Worm (Caenorhabditis elegans) whole organism, L1 larva: ENCODE measurements around the gene best-22.
"Not testable (repeated sequence)": the region's sequence is repeated elsewhere in the genome, so short reads cannot be mapped to it uniquely, and the experiment has no call there.

Experiments used
- C34B4.2 ChIP-seq: sonication (generic microtip); optimal IDR thresholded peaks from 2 replicates; lab custom pipeline; 2017; ENCODE audit warnings: mild to moderate bottlenecking, missing genetic modification characterization, missing compliant biosample characterization
- F16B12.6 ChIP-seq: fragments of 150-350 bp; optimal IDR thresholded peaks from 2 replicates; lab custom pipeline; 2014; ENCODE audit warnings: missing biosample characterization, missing genetic modification characterization
- Y116A8C.19 ChIP-seq: sonication (generic microtip); optimal IDR thresholded peaks from 2 replicates; lab custom pipeline; 2016; ENCODE audit warnings: missing compliant biosample characterization, missing genetic modification characterization, borderline replicate concordance
- aha-1 ChIP-seq: fragments of 150-350 bp; optimal IDR thresholded peaks from 2 replicates; lab custom pipeline; 2014; ENCODE audit warnings: missing biosample characterization, missing genetic modification characterization
- blmp-1 ChIP-seq: fragments of 150-350 bp; optimal IDR thresholded peaks from 2 replicates; lab custom pipeline; 2014; ENCODE audit warnings: missing biosample characterization, missing genetic modification characterization
- dpl-1 ChIP-seq, 3 experiments: fragments of 150-350 bp in 2 of 3; sonication (generic microtip) in 1 of 3; optimal IDR thresholded peaks; 2 replicates each; lab custom pipeline; 2014 to 2017; ENCODE audit warnings: missing biosample characterization in 3 of 3, missing genetic modification characterization in 3 of 3, missing genetic modification reagents in 3 of 3
- efl-1 ChIP-seq, 4 experiments: fragments of 150-350 bp; optimal IDR thresholded peaks in 3 of 4; peaks in 1 of 4; 1 replicate in 1 of 4; 2 replicates in 3 of 4; lab custom pipeline; 2014; ENCODE audit warnings: missing biosample characterization in 2 of 4, missing genetic modification characterization in 2 of 4, missing genetic modification reagents in 2 of 4
- efl-3 ChIP-seq: fragments of 200-800 bp; sonication (Bioruptor generic); optimal IDR thresholded peaks from 2 replicates; lab custom pipeline; 2018; ENCODE audit warnings: mild to moderate bottlenecking, missing genetic modification characterization, missing compliant biosample characterization
- fkh-4 ChIP-seq: sonication (generic microtip); optimal IDR thresholded peaks from 2 replicates; lab custom pipeline; 2016; ENCODE audit warnings: missing compliant biosample characterization, missing genetic modification characterization, borderline replicate concordance
- grh-1 ChIP-seq: fragments of 200-800 bp; sonication (Bioruptor generic); IDR thresholded peaks from 2 replicates; pipeline ENCODE4 v1.3.6; 2022; ENCODE audit warnings: missing genetic modification reagents, missing genetic modification characterization, missing compliant biosample characterization
- hlh-4 ChIP-seq: sonication (generic microtip); optimal IDR thresholded peaks from 2 replicates; lab custom pipeline; 2016; ENCODE audit warnings: mild to moderate bottlenecking, missing genetic modification characterization, missing compliant biosample characterization
- lin-14 ChIP-seq: fragments of 200-800 bp; sonication (Bioruptor generic); optimal IDR thresholded peaks from 2 replicates; lab custom pipeline; 2018; ENCODE audit warnings: mild to moderate bottlenecking, missing genetic modification characterization, moderate library complexity, missing compliant biosample characterization
- lin-15B ChIP-seq: fragments of 150-350 bp; sonication (generic microtip); optimal IDR thresholded peaks from 3 replicates; lab custom pipeline; 2014; ENCODE audit warnings: missing biosample characterization, missing genetic modification characterization
- lin-35 ChIP-seq, 2 experiments: fragments of 150-350 bp; optimal IDR thresholded peaks; 2 replicates each; lab custom pipeline; 2014; ENCODE audit warnings: missing biosample characterization in 2 of 2, missing genetic modification characterization in 2 of 2, missing genetic modification reagents in 2 of 2
- lsy-2 ChIP-seq, 2 experiments: fragments of 150-350 bp; optimal IDR thresholded peaks; 2 replicates each; lab custom pipeline; 2014; ENCODE audit warnings: missing biosample characterization in 2 of 2, missing genetic modification characterization in 2 of 2
- mef-2 ChIP-seq: fragments of 150-350 bp; optimal IDR thresholded peaks from 2 replicates; lab custom pipeline; 2014; ENCODE audit warnings: missing biosample characterization, missing genetic modification characterization
- mep-1 ChIP-seq: fragments of 150-350 bp; optimal IDR thresholded peaks from 2 replicates; lab custom pipeline; 2014; ENCODE audit warnings: missing biosample characterization, missing genetic modification characterization
- nhr-11 ChIP-seq: fragments of 150-350 bp; optimal IDR thresholded peaks from 2 replicates; lab custom pipeline; 2014; ENCODE audit warnings: missing biosample characterization, missing genetic modification characterization
- nhr-19 ChIP-seq: fragments of 200-800 bp; sonication (Bioruptor generic); conservative IDR thresholded peaks from 2 replicates; pipeline ENCODE4 v1.3.6; 2022; ENCODE audit warnings: missing genetic modification characterization, missing compliant biosample characterization
- nhr-47 ChIP-seq: sonication (generic microtip); optimal IDR thresholded peaks from 2 replicates; lab custom pipeline; 2016; ENCODE audit warnings: mild to moderate bottlenecking, missing genetic modification characterization, moderate library complexity, missing compliant biosample characterization
- nhr-71 ChIP-seq: sonication (generic microtip); optimal IDR thresholded peaks from 2 replicates; lab custom pipeline; 2016; ENCODE audit warnings: mild to moderate bottlenecking, missing genetic modification characterization, moderate library complexity, missing compliant biosample characterization
- nhr-76 ChIP-seq: sonication (generic microtip); optimal IDR thresholded peaks from 2 replicates; lab custom pipeline; 2017; ENCODE audit warnings: missing biosample characterization, missing genetic modification characterization
- nhr-77 ChIP-seq: fragments of 150-350 bp; optimal IDR thresholded peaks from 2 replicates; lab custom pipeline; 2014; ENCODE audit warnings: missing biosample characterization, missing genetic modification characterization
- nhr-90 ChIP-seq: sonication (generic microtip); optimal IDR thresholded peaks from 2 replicates; lab custom pipeline; 2016; ENCODE audit warnings: mild to moderate bottlenecking, missing genetic modification characterization, missing compliant biosample characterization; ENCODE audit not compliant: poor library complexity
- pqm-1 ChIP-seq: sonication (generic microtip); optimal IDR thresholded peaks from 3 replicates; lab custom pipeline; 2017; ENCODE audit warnings: missing biosample characterization, missing genetic modification characterization
- rnt-1 ChIP-seq: sonication (generic microtip); optimal IDR thresholded peaks from 2 replicates; lab custom pipeline; 2016; ENCODE audit warnings: mild to moderate bottlenecking, missing genetic modification characterization, moderate library complexity, missing compliant biosample characterization
- skn-1 ChIP-seq: fragments of 150-350 bp; optimal IDR thresholded peaks from 2 replicates; lab custom pipeline; 2014; ENCODE audit warnings: missing biosample characterization, missing genetic modification characterization
- snpc-4 ChIP-seq: fragments of 150-350 bp; optimal IDR thresholded peaks from 2 replicates; lab custom pipeline; 2014; ENCODE audit warnings: missing biosample characterization, missing genetic modification characterization
- sox-4 ChIP-seq: sonication (generic microtip); optimal IDR thresholded peaks from 2 replicates; lab custom pipeline; 2016; ENCODE audit warnings: missing genetic modification characterization, missing compliant biosample characterization
- swsn-7 ChIP-seq: sonication (generic microtip); optimal IDR thresholded peaks from 2 replicates; lab custom pipeline; 2016; ENCODE audit warnings: missing genetic modification characterization, missing compliant biosample characterization
- tbx-2 ChIP-seq: sonication (generic microtip); optimal IDR thresholded peaks from 2 replicates; lab custom pipeline; 2016; ENCODE audit warnings: missing genetic modification characterization, missing compliant biosample characterization
- unc-86 ChIP-seq: sonication (generic microtip); optimal IDR thresholded peaks from 2 replicates; lab custom pipeline; 2016; ENCODE audit warnings: missing genetic modification characterization, missing compliant biosample characterization
- xbp-1 ChIP-seq: sonication (generic microtip); optimal IDR thresholded peaks from 2 replicates; lab custom pipeline; 2016; ENCODE audit warnings: missing genetic modification characterization, missing compliant biosample characterization
- zag-1 ChIP-seq: fragments of 150-350 bp; optimal IDR thresholded peaks from 2 replicates; lab custom pipeline; 2014; ENCODE audit warnings: missing biosample characterization, missing genetic modification characterization
- ztf-11 ChIP-seq, 2 experiments: sonication (generic microtip); optimal IDR thresholded peaks; 2 replicates each; lab custom pipeline; 2016 to 2017; ENCODE audit warnings: missing genetic modification characterization in 2 of 2, missing biosample characterization in 1 of 2, missing compliant biosample characterization in 1 of 2

Gene best-22

DNA sequence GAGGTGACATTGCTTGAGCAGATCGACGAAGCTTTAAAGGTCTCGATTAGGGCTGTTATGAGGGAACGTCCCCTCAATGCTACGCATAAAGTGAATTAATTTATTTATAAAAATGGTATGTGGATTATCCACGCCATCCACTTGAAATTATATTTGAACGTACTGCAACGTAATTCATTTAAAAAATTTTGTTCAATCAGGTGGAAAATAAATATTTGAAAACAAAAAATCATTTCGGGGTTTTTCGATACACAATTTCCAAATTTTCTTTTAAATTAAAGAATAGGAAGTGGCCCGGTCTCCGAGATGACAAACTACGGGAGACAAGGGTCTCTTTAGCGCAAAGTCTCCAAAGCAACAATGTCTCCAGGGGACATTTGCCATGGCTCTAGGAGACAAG lies 38.1 kb upstream of the best-22 start, which contains the start of gene oac-58:
TSS of gene oac-58 (minus strand) at position 101 of the 400 bp plus-strand sequence.
- no peak for TF ChIP-seq efl-1 (optimal IDR thresholded peaks at IDR 0.05; lab: Kevin White, UChicago)
- TF ChIP-seq efl-1 (GFP tag; optimal IDR thresholded peaks at IDR 0.05 in 1 of 2; lab: Kevin White, UChicago), result peak in 1 of 2 experiments; percentile 33
- TF ChIP-seq nhr-77, result no peak
- TF ChIP-seq fkh-4 (tag; lab: Kevin White, UChicago), result no peak
- TF ChIP-seq unc-86 (tag; lab: Kevin White, UChicago), result no peak

DNA sequence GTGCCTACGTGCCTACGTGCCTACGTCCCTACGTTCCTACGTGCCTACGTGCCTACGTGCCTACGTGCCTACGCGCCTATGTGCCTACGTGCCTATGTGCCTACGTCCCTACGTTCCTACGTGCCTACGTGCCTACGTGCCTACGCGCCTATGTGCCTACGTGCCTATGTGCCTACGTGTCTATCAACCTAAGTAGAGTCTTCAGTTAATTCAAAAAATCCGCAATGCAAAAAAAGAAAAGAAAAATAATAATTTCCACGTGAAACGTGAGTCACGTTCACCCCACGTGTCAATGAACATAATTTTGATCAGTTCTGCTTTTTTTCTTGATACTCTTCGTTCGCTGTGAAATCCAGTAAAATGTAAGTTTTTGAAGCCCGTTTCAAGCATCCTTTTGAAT lies 22.8 kb upstream of the best-22 start, which contains the start of gene F19B6.3:
TSS of gene F19B6.3 (plus strand) at position 301 of the 400 bp plus-strand sequence.
- TF ChIP-seq lin-15B (tag; lab: Kevin White, UChicago); lin-35 (GFP tag; optimal IDR thresholded peaks at IDR 0.05; lab: Kevin White, UChicago); aha-1 (tag; lab: Kevin White, UChicago): not testable (repeated sequence)

DNA sequence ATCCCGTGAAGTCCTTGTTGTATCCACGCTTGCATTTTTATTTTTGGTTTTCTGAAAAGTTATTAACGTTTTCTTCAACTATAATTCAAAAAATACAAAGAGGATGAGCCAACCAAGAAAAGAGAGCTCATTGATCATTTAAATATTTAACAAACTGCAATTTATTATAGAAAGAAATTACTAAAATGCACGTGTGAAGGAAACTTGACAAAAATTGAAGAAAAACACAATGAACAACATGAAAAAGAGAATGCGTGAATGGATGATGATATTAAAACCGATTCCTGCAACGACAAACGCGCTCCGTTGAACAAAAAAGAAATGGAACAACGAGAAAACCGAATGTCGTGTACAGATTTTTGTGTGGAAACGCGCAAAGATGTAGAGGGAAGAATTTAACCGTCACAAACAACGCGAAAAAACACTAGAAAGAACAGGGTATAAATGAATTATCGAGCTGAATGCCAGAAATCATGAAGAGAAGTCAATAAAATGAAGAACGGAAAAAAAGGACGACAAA lies 18.8 kb upstream of the best-22 start, which contains the start of gene ufd-1:
TSS of gene ufd-1 (minus strand) at position 51 of the 520 bp plus-strand sequence.
- TF ChIP-seq nhr-76 (tag; lab: Kevin White, UChicago) (no peak), xbp-1 (tag; lab: Kevin White, UChicago) (no peak), dpl-1 (GFP tag; optimal IDR thresholded peaks at IDR 0.05; lab: Kevin White, UChicago) (peak in 1 of 3 experiments; percentile 42), ztf-11 (tag; optimal IDR thresholded peaks at IDR 0.05; lab: Kevin White, UChicago) (no peak), skn-1 (tag; lab: Kevin White, UChicago) (peak; percentile 56), lin-35 (GFP tag; optimal IDR thresholded peaks at IDR 0.05; lab: Kevin White, UChicago) (peak in 1 of 2 experiments; percentile 40), mef-2 (tag; lab: Kevin White, UChicago) (no peak), efl-1 (optimal IDR thresholded peaks at IDR 0.05; lab: Kevin White, UChicago) (no peak), efl-1 (GFP tag; optimal IDR thresholded peaks at IDR 0.05 in 1 of 2; lab: Kevin White, UChicago) (peak in 1 of 2 experiments; percentile 11), lsy-2 (tag; optimal IDR thresholded peaks at IDR 0.05; lab: Kevin White, UChicago) (peak in 1 of 2 experiments; percentile 0), blmp-1 (tag; lab: Kevin White, UChicago) (peak; percentile 70), snpc-4 (no peak)

DNA sequence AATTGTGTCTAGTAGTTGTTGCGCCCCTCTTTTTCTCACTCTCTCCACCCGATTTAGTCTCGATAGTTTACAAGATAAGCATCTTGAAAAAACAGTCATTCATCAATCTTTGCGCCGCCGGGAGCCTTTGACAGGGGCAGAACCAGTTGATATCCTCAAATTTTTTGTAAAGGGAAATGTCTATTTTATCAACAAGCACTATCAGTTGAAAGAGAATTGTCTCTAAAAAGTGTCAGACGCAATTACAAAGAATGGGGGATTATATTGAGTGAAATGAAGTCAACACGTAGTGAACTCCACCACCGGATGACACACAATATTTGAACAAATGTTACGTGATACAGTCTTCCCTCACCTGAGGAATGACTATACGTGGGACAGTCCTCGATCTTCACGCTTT lies 15.6 kb upstream of the best-22 start:
- TF ChIP-seq nhr-11 (tag; lab: Kevin White, UChicago) (no peak), blmp-1 (tag; lab: Kevin White, UChicago) (peak; percentile 12), lin-14 (GFP tag; lab: Kevin White, UChicago) (peak; percentile 16), efl-1 (optimal IDR thresholded peaks at IDR 0.05; lab: Kevin White, UChicago) (no peak), efl-1 (GFP tag; optimal IDR thresholded peaks at IDR 0.05 in 1 of 2; lab: Kevin White, UChicago) (peak in 1 of 2 experiments; percentile 90), swsn-7 (tag; lab: Kevin White, UChicago) (no peak)

DNA sequence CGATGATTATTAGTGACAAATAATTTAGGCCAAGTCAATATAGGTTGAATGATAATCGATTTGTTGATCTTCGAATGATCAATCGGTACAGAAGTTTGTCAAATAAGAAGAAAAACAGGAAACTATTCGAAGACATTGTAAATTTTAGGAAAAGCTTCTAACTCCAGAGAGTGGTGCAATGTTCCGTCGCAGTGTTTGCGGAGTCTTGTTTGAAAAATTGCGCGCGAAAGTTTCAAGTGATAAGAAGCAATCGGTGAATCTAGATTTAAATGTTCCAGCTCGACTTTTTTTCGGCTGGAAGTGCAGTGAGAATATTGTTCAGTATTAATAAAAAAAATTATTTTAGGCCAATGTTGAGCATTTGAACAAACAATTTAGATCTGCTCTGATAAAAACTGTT lies 15.0 kb upstream of the best-22 start:
- TF ChIP-seq nhr-90 (tag; lab: Kevin White, UChicago), result no peak
- peak; percentile 26 for TF ChIP-seq rnt-1 (tag; lab: Kevin White, UChicago)
- peak; percentile 25 to 43 for TF ChIP-seq lsy-2 (tag; optimal IDR thresholded peaks at IDR 0.05; lab: Kevin White, UChicago)
- no peak for TF ChIP-seq mef-2 (tag; lab: Kevin White, UChicago)
- no peak for TF ChIP-seq pqm-1 (tag; lab: Kevin White, UChicago)
- TF ChIP-seq nhr-47 (tag; lab: Kevin White, UChicago), result peak; percentile 24
- no peak for TF ChIP-seq zag-1 (tag; lab: Kevin White, UChicago)
- peak; percentile 80 for TF ChIP-seq F16B12.6 (tag; lab: Kevin White, UChicago)
- peak; percentile 74 to 82 for TF ChIP-seq lin-35 (GFP tag; optimal IDR thresholded peaks at IDR 0.05; lab: Kevin White, UChicago)
- TF ChIP-seq Y116A8C.19, result no peak
- no peak for TF ChIP-seq efl-3 (GFP tag; lab: Kevin White, UChicago)
- no peak for TF ChIP-seq nhr-19 (GFP tag; lab: Robert Waterston, UW)
- TF ChIP-seq xbp-1 (tag; lab: Kevin White, UChicago), result no peak
- TF ChIP-seq mep-1 (tag; lab: Kevin White, UChicago), result peak; percentile 19
- TF ChIP-seq sox-4 (tag; lab: Kevin White, UChicago), result no peak
- peak; percentile 3 for TF ChIP-seq swsn-7 (tag; lab: Kevin White, UChicago)
- TF ChIP-seq grh-1 (GFP tag; lab: Robert Waterston, UW), result no peak
- TF ChIP-seq tbx-2 (tag; lab: Kevin White, UChicago), result no peak
- TF ChIP-seq nhr-71 (tag; lab: Kevin White, UChicago), result peak; percentile 21
- peak; percentile 73 to 86 (median 85) for TF ChIP-seq dpl-1 (GFP tag; optimal IDR thresholded peaks at IDR 0.05; lab: Kevin White, UChicago)
- no peak for TF ChIP-seq hlh-4
- no peak for TF ChIP-seq C34B4.2 (tag; lab: Kevin White, UChicago)
- TF ChIP-seq efl-1 (optimal IDR thresholded peaks at IDR 0.05; lab: Kevin White, UChicago), result peak; percentile 73 to 81
- TF ChIP-seq efl-1 (GFP tag; optimal IDR thresholded peaks at IDR 0.05 in 1 of 2; lab: Kevin White, UChicago), result peak; percentile 84 to 98
- TF ChIP-seq fkh-4 (tag; lab: Kevin White, UChicago), result no peak
